Worm (Caenorhabditis elegans) whole organism, L2 larva: Measurements from ENCODE around the gene F22B8.7.

Experiments used
- F13H6.1 ChIP-seq: sonication (generic microtip); optimal IDR thresholded peaks from 2 replicates; lab custom pipeline; 2016; ENCODE audit warnings: missing genetic modification characterization, missing compliant biosample characterization
- Y55F3AM.14 ChIP-seq: fragments of 200-800 bp; sonication (Bioruptor generic); optimal IDR thresholded peaks from 2 replicates; lab custom pipeline; 2018; ENCODE audit warnings: mild to moderate bottlenecking, missing genetic modification characterization, missing compliant biosample characterization
- ama-1 ChIP-seq: fragments of 150-350 bp; optimal IDR thresholded peaks from 2 replicates; lab custom pipeline; 2018; ENCODE audit warnings: inconsistent platforms
- fos-1 ChIP-seq: fragments of 150-350 bp; optimal IDR thresholded peaks from 2 replicates; lab custom pipeline; 2014; ENCODE audit warnings: missing biosample characterization, missing genetic modification characterization
- lin-11 ChIP-seq: fragments of 150-350 bp; sonication (generic microtip); optimal IDR thresholded peaks from 2 replicates; lab custom pipeline; 2014; ENCODE audit warnings: missing biosample characterization, missing genetic modification characterization, inconsistent platforms, mixed read lengths
- lin-13 ChIP-seq: fragments of 150-350 bp; optimal IDR thresholded peaks from 2 replicates; lab custom pipeline; 2014; ENCODE audit warnings: missing biosample characterization, missing genetic modification reagents, missing genetic modification characterization
- mdl-1 ChIP-seq, 2 experiments: fragments of 150-350 bp in 1 of 2; sonication (generic microtip) in 1 of 2; optimal IDR thresholded peaks; 2 replicates each; lab custom pipeline; 2017; ENCODE audit warnings: missing biosample characterization in 2 of 2, missing genetic modification characterization in 2 of 2
- nhr-10 ChIP-seq: sonication (generic microtip); optimal IDR thresholded peaks from 2 replicates; lab custom pipeline; 2017; ENCODE audit warnings: missing biosample characterization, missing genetic modification characterization
- nhr-21 ChIP-seq: fragments of 150-350 bp; optimal IDR thresholded peaks from 2 replicates; lab custom pipeline; 2014; ENCODE audit warnings: missing biosample characterization, missing genetic modification characterization
- nhr-25 ChIP-seq: fragments of 150-350 bp; sonication (generic microtip); optimal IDR thresholded peaks from 3 replicates; lab custom pipeline; 2014; ENCODE audit warnings: missing biosample characterization, missing genetic modification characterization
- sem-4 ChIP-seq: fragments of 150-350 bp; optimal IDR thresholded peaks from 2 replicates; lab custom pipeline; 2014; ENCODE audit warnings: missing biosample characterization, missing genetic modification reagents, missing genetic modification characterization
- sma-3 ChIP-seq: sonication (generic microtip); optimal IDR thresholded peaks from 2 replicates; lab custom pipeline; 2016; ENCODE audit warnings: missing genetic modification reagents, missing genetic modification characterization, missing compliant biosample characterization
- sma-9 ChIP-seq, 2 experiments: fragments of 150-350 bp in 1 of 2; sonication (generic microtip) in 1 of 2; optimal IDR thresholded peaks; 2 replicates each; lab custom pipeline; 2014 to 2016; ENCODE audit warnings: missing genetic modification characterization in 2 of 2, mild to moderate bottlenecking in 1 of 2, missing biosample characterization in 1 of 2, missing compliant biosample characterization in 1 of 2, missing genetic modification reagents in 1 of 2, moderate library complexity in 1 of 2
- unc-62 ChIP-seq: fragments of 150-350 bp; optimal IDR thresholded peaks from 2 replicates; lab custom pipeline; 2014; ENCODE audit warnings: missing biosample characterization, missing genetic modification reagents, missing genetic modification characterization

Gene F22B8.7

ce11 chrV:16143066-16143581 lies 48.7 kb downstream of the F22B8.7 start, which contains the start of gene fbxa-88:
fbxa-88 (minus strand) TSS chrV:16143116.
- TF ChIP-seq lin-11 (tag; lab: Kevin White, UChicago): no peak
- TF ChIP-seq nhr-25 (tag; lab: Kevin White, UChicago): no peak
- no peak for TF ChIP-seq Y55F3AM.14
- TF ChIP-seq nhr-21: no peak
- TF ChIP-seq sma-3 (GFP tag; lab: Kevin White, UChicago): no peak
- peak; percentile 77 for TF ChIP-seq fos-1 (tag; lab: Kevin White, UChicago)
- no peak for TF ChIP-seq lin-13 (GFP tag; lab: Kevin White, UChicago)
- TF ChIP-seq unc-62 (GFP tag; lab: Kevin White, UChicago): no peak
- peak; percentile 17 for TF ChIP-seq sma-9 (GFP tag; optimal IDR thresholded peaks at IDR 0.05; lab: Kevin White, UChicago)
- TF ChIP-seq sma-9 (tag; optimal IDR thresholded peaks at IDR 0.05; lab: Kevin White, UChicago): no peak
- TF ChIP-seq, all 48 proteins: peak for 2

DNA sequence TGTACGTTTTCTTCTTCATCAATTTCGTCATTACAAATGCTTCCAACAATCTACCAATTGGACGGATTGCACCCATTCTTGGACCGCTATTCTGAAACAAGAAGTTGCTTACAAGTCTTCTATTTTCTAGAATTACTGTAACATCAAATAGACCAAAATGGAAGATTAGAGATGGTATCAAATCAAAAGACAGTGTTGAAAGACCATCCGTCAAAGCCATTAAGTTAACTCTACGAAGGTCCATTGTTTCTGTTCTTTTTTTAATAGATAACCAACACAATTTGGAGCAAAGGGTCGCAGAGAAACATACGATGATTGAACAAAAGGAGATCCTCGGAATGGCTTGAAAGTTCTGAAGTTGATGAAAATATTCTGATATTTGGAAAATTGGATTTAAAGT lies 50.6 kb downstream of the F22B8.7 start:
- TF ChIP-seq F13H6.1 (tag; lab: Kevin White, UChicago) (no peak), mdl-1 (tag; optimal IDR thresholded peaks at IDR 0.05; lab: Kevin White, UChicago) (no peak), sem-4 (tag; lab: Kevin White, UChicago) (no peak), nhr-10 (tag; lab: Kevin White, UChicago) (no peak), ama-1 (lab: Kevin White, UChicago) (no peak)
